Worm (Caenorhabditis elegans): ENCODE results near the gene nhr-207.
"Not testable (repeated sequence)": the region's sequence is repeated elsewhere in the genome, so short reads cannot be mapped to it uniquely, and the experiment has no call there.

Gene nhr-207

ce11 chrV:12117567-12118053, 21.7 kb downstream of the nhr-207 start, which contains the start of gene C13C4.8:
TSS of gene C13C4.8 (plus strand) at chrV:12118003.
- TF ChIP-seq lsy-2 (tag; optimal IDR thresholded peaks at IDR 0.05) (no peak), ham-2 (GFP tag; optimal IDR thresholded peaks at IDR 0.05) (no peak)

ce11 chrV:12120381-12120780, 24.4 kb downstream of the nhr-207 start, which contains the start of gene C13C4.7:
TSS of gene C13C4.7 (minus strand) at chrV:12120481.
- no peak for TF ChIP-seq zip-8 (tag; optimal IDR thresholded peaks at IDR 0.05)
- no peak for TF ChIP-seq pha-4 (tag; optimal IDR thresholded peaks at IDR 0.05)
- no peak for TF ChIP-seq M03D4.4 (tag; optimal IDR thresholded peaks at IDR 0.05)

DNA sequence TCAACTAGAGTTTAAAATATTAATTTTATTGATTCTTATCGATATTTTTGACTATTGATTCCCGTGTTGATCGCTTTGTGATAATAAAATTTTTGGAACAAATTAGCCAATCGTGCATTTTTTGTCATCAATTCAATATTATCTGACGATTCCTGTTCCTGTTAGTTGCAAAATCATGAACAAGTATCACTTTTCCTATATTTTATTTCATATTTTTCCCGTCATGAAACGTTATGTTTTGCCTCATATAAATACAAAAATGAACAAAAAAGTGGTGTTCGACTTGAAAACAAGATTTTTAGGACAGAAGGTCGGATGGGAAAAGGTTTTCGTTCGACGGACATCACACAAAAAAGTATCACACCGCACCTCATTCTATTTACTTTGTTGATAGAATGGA, 25.3 kb downstream of the nhr-207 start, which contains the start of gene C13C4.6:
C13C4.6 (plus strand) TSS at position 301 of the 400 bp plus-strand sequence.
- no peak for TF ChIP-seq lin-32 (GFP tag; optimal IDR thresholded peaks at IDR 0.05)
- no peak for TF ChIP-seq nhr-237 (tag; optimal IDR thresholded peaks at IDR 0.05)
- TF ChIP-seq mls-2 (tag; optimal IDR thresholded peaks at IDR 0.05), result no peak
- no peak for TF ChIP-seq M03D4.4 (tag; optimal IDR thresholded peaks at IDR 0.05)

- TF ChIP-seq nhr-28 (tag; optimal IDR thresholded peaks at IDR 0.05); flh-1 (GFP tag; optimal IDR thresholded peaks at IDR 0.05); blmp-1 (tag; optimal IDR thresholded peaks at IDR 0.05): not testable (repeated sequence)
Measured at ce11 chrV:12130688-12131087, 34.7 kb downstream of the nhr-207 start, which contains the start of gene C27A7.6. TSS of gene C27A7.6 (minus strand) at chrV:12130788.

ce11 chrV:12131157-12131556, 35.2 kb downstream of the nhr-207 start, which contains the start of gene enpp-1:
TSS of gene enpp-1 (plus strand) at chrV:12131457.
- not testable (repeated sequence) for TF ChIP-seq nhr-28, unc-39, snpc-4 (tag; optimal IDR thresholded peaks at IDR 0.05)

- TF ChIP-seq mls-2 (tag; optimal IDR thresholded peaks at IDR 0.05), result no peak
- no peak for TF ChIP-seq cnd-1 (tag; optimal IDR thresholded peaks at IDR 0.05)
- no peak for TF ChIP-seq nhr-76 (tag; optimal IDR thresholded peaks at IDR 0.05)
- no peak for TF ChIP-seq tbx-8 (GFP tag; optimal IDR thresholded peaks at IDR 0.05)
- TF ChIP-seq nhr-12 (tag; optimal IDR thresholded peaks at IDR 0.05), result no peak
- TF ChIP-seq lsy-2 (tag; optimal IDR thresholded peaks at IDR 0.05), result no peak
- TF ChIP-seq M03D4.4 (tag; optimal IDR thresholded peaks at IDR 0.05), result no peak
- no peak for TF ChIP-seq ztf-11 (tag; optimal IDR thresholded peaks at IDR 0.05)
- TF ChIP-seq sem-2 (GFP tag; optimal IDR thresholded peaks at IDR 0.05), result no peak
- TF ChIP-seq ces-1 (GFP tag; optimal IDR thresholded peaks at IDR 0.05), result no peak
- no peak for TF ChIP-seq snpc-4 (tag; optimal IDR thresholded peaks at IDR 0.05)
- TF ChIP-seq unc-120 (tag; optimal IDR thresholded peaks at IDR 0.05; ENCODE audit: poor library complexity, severe bottlenecking), result no peak
- TF ChIP-seq sptf-1 (tag; optimal IDR thresholded peaks at IDR 0.05), result no peak
- TF ChIP-seq nhr-28 (tag; optimal IDR thresholded peaks at IDR 0.05), result no peak
- no peak for TF ChIP-seq ceh-43 (GFP tag; optimal IDR thresholded peaks at IDR 0.05)
- TF ChIP-seq zip-8 (tag; optimal IDR thresholded peaks at IDR 0.05), result no peak
- TF ChIP-seq unc-62 (GFP tag; optimal IDR thresholded peaks at IDR 0.05), result no peak
- TF ChIP-seq lin-32 (GFP tag; optimal IDR thresholded peaks at IDR 0.05), result no peak
- TF ChIP-seq mep-1 (tag; optimal IDR thresholded peaks at IDR 0.05), result no peak
Measured at ce11 chrV:12137942-12138341, 42.0 kb downstream of the nhr-207 start.

- TF ChIP-seq nhr-28 (tag; optimal IDR thresholded peaks at IDR 0.05) (no peak), nhr-76 (tag; optimal IDR thresholded peaks at IDR 0.05) (no peak), ham-2 (GFP tag; optimal IDR thresholded peaks at IDR 0.05) (no peak), hlh-1 (tag; optimal IDR thresholded peaks at IDR 0.05) (no peak), elt-3 (tag; optimal IDR thresholded peaks at IDR 0.05) (no peak)
Measured at ce11 chrV:12140625-12141024, 44.7 kb downstream of the nhr-207 start, which contains the start of gene C27A7.3. TSS of gene C27A7.3 (plus strand) at chrV:12140925.

Data from whole organism, mixed stage, embryonic.